Fruit fly (Drosophila melanogaster) whole organism, embryonic: ENCODE results near the gene Tsp29Fb.

Experiments
- CG16863 ChIP-seq: fragments of 200-800 bp; sonication (Bioruptor generic); optimal IDR thresholded peaks from 3 replicates; lab custom pipeline; 2016; ENCODE audit warnings: missing biosample characterization, missing genetic modification characterization
- CG30431 ChIP-seq: fragments of 200-800 bp; sonication (Bioruptor generic); optimal IDR thresholded peaks from 2 replicates; lab custom pipeline; 2017; ENCODE audit warnings: missing biosample characterization, missing genetic modification characterization
- CoRest ChIP-seq: fragments of 200-800 bp; sonication (Bioruptor generic); optimal IDR thresholded peaks from 3 replicates; lab custom pipeline; 2018; ENCODE audit warnings: missing biosample characterization, mild to moderate bottlenecking, missing genetic modification characterization, moderate library complexity
- Dll ChIP-seq: fragments of 200-800 bp; sonication (Bioruptor generic); IDR thresholded peaks from 4 replicates; pipeline ENCODE4 v1.3.6; 2022; ENCODE audit warnings: missing biosample characterization, missing genetic modification characterization; ENCODE audit not compliant: partially characterized antibody

DNA sequence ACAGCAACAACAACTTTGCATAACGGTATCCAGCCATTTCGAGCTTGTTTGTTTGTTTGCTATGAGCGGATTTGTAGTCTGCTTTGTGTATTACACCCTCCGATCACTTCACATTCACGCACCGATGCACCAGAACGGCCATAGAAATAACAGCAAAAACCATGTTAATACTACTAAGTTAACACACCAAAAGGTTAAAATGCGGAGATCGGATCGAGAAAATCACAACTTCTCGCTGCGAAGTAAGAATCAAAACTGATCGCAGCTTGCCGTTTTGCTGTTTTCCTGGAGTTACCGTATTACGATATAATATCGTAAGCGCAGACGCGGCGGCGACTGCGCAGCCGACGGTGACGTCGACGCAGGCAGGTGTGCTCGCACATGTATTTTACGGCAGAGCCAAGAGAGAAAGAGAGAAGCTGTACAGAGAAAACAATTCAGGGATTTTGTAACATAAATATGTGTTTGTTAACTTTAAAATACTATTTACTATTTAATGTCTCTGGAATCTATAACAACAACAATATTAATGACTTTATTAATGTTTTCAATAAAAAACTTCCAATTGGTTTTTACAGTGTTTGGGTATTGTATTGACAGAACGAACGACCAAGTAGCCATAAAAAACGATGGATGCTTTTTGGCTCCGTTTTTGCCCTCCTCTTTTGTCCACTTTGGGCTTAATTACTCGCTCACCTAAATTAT lies 47.6 kb downstream of the Tsp29Fb start, which contains the start of gene CG13101:
- TF ChIP-seq CoRest (tag; lab: Kevin White, UChicago) (peak; percentile 94), CG16863 (peak; percentile 85), CG30431 (GFP tag; lab: Kevin White, UChicago) (peak; percentile 70), Dll (no peak)
